Fruit fly (Drosophila melanogaster): ENCODE results near the gene LSm-4.

LSm-4 gene

DNA sequence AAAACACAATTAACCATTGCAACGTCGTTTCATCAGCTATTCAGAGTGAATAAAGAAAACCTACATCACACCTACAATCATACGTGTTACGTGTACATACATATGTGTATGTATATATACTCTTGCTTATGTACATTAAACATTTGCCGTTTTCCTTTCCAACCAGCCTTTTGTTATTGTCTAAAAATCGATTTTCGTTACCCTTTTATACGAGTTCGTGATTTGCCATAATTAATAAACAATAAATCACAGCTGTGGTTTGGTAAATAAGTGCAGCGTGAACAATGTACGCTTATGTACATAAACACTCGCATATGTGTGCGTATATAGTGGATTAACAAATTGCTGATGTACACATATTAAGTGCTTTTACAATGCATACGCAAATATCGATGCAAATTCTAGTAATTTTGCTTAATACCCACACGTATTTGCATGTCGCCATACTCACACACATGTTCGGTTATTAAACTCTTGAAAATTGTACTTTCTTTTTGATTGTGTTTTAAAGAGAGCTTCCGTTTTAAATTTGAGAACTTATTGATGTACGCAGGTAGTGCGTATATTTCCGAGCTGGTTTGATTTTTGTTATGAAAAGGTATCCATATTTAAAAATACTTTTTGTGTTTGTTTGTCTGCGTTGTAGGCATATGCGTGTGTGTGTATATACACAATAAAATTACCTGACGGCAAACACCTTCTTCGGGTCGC is 8.0 kb downstream of the LSm-4 start (continued):
- TF ChIP-seq ATbp (GFP tag; optimal IDR thresholded peaks at IDR 0.05): no peak
- TF ChIP-seq B-H1 (GFP tag; IDR thresholded peaks at IDR 0.05): no peak
- peak in 1 of 2 experiments; percentile 74 for TF ChIP-seq Pdp1 (GFP tag; optimal IDR thresholded peaks at IDR 0.05)
- no peak for TF ChIP-seq tio (GFP tag; optimal IDR thresholded peaks at IDR 0.05)
- peak in 1 of 3 experiments; percentile 2 for TF ChIP-seq lola (GFP tag; optimal IDR thresholded peaks at IDR 0.05)
- TF ChIP-seq wor (GFP tag; IDR thresholded peaks at IDR 0.05): no peak
- TF ChIP-seq CG2129 (GFP tag; IDR thresholded peaks at IDR 0.05; ENCODE audit: partially characterized antibody): no peak
- TF ChIP-seq pzg (GFP tag; optimal IDR thresholded peaks at IDR 0.05): no peak
- TF ChIP-seq Trl (optimal IDR thresholded peaks at IDR 0.05): no peak
- no peak for TF ChIP-seq Trl (GFP tag; optimal IDR thresholded peaks at IDR 0.05)
- TF ChIP-seq CG14014 (GFP tag; IDR thresholded peaks at IDR 0.05): peak; percentile 27; the same call in 1 of the 2 replicates
- TF ChIP-seq Med (GFP tag): peak; percentile 70

DNA sequence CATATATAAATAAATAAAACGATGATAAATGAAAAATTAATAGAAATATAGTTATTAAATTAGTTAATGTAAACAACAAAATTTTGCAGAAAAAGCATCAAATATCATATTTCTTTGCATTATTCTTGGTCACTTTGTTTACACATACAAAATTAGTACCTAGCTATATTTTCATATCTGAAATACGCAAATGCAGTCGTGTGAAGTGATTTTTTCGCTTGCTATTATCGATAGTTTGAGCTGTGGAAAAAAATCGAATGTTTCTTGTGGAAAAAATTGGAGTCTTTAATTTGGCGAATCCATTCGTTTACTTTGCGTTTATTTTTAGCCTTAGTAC is 8.5 kb downstream of the LSm-4 start, which contains the start of gene Cnot4:
TSS of gene Cnot4 (plus strand) at position 229 of the 337 bp plus-strand sequence.
- TF ChIP-seq Scr (GFP tag; IDR thresholded peaks at IDR 0.05; ENCODE audit: partially characterized antibody) (no peak; the same call in 1 of the 2 replicates), CG10565 (GFP tag; optimal IDR thresholded peaks at IDR 0.05) (no peak), Dp (GFP tag; optimal IDR thresholded peaks at IDR 0.05) (peak; percentile 1), ERR (GFP tag; optimal IDR thresholded peaks at IDR 0.05) (no peak), Sry-δ (GFP tag; optimal IDR thresholded peaks at IDR 0.05) (peak; percentile 61), trem (tag; optimal IDR thresholded peaks at IDR 0.05) (peak; percentile 38), phol (tag; optimal IDR thresholded peaks at IDR 0.05) (peak; percentile 23), CG10267 (tag; optimal IDR thresholded peaks at IDR 0.05) (peak; percentile 35), bab2 (GFP tag; optimal IDR thresholded peaks at IDR 0.05) (no peak), CG17829 (tag; optimal IDR thresholded peaks at IDR 0.05) (peak; percentile 29), CG32772 (GFP tag; IDR thresholded peaks at IDR 0.05) (no peak), cad (GFP tag; optimal IDR thresholded peaks at IDR 0.05) (no peak), CG30020 (tag; optimal IDR thresholded peaks at IDR 0.05) (peak; percentile 92), gce (GFP tag; IDR thresholded peaks at IDR 0.05) (no peak), BEAF-32 (GFP tag; optimal IDR thresholded peaks at IDR 0.05) (peak; percentile 69), gsb-n (tag; optimal IDR thresholded peaks at IDR 0.05) (peak; percentile 44), CG8290 (GFP tag; optimal IDR thresholded peaks at IDR 0.05) (peak; percentile 10), CG8290 (tag; optimal IDR thresholded peaks at IDR 0.05) (no peak), CG14710 (tag; optimal IDR thresholded peaks at IDR 0.05) (peak; percentile 63), gem (tag; optimal IDR thresholded peaks at IDR 0.05) (peak; percentile 24), jumu (GFP tag; optimal IDR thresholded peaks at IDR 0.05) (no peak), CG17361 (GFP tag; IDR thresholded peaks at IDR 0.05) (peak; percentile 47; the same call in 1 of the 3 replicates), CG11456 (GFP tag; IDR thresholded peaks at IDR 0.05) (no peak), CG12391 (tag; optimal IDR thresholded peaks at IDR 0.05) (peak; percentile 33), CG6791 (GFP tag; IDR thresholded peaks at IDR 0.05; ENCODE audit: partially characterized antibody) (0 out of 3 replicates have a peak, but pooled peaks have one; percentile 31), CG17612 (GFP tag; IDR thresholded peaks at IDR 0.05) (no peak), amos (GFP tag; IDR thresholded peaks at IDR 0.05; ENCODE audit: partially characterized antibody) (peak; percentile 49; the same call in 1 of the 2 replicates), CG3995 (GFP tag; optimal IDR thresholded peaks at IDR 0.05) (peak; percentile 96), CG14441 (GFP tag; IDR thresholded peaks at IDR 0.05) (no peak), Hr3 (GFP tag; optimal IDR thresholded peaks at IDR 0.05) (peak; percentile 25), Stat92E (GFP tag; optimal IDR thresholded peaks at IDR 0.05) (no peak), vvl (GFP tag; IDR thresholded peaks at IDR 0.05) (peak; percentile 14; the same call in 1 of the 2 replicates), row (GFP tag; IDR thresholded peaks at IDR 0.05) (peak; percentile 71), Fer1 (GFP tag; optimal IDR thresholded peaks at IDR 0.05) (no peak), prd (optimal IDR thresholded peaks at IDR 0.05) (no peak), prd (GFP tag; IDR thresholded peaks at IDR 0.05) (no peak), crp (GFP tag; optimal IDR thresholded peaks at IDR 0.05) (no peak)

Measured in whole organism, embryonic.